Worm (Caenorhabditis elegans): Measurements from ENCODE around the gene mca-1.

ce11 chrIV:9654017-9654416, 19.3 kb upstream of the mca-1 start, which contains the start of gene F58G6.7:
- TF ChIP-seq nhr-77 (tag; optimal IDR thresholded peaks at IDR 0.05), result no peak
- TF ChIP-seq elt-1 (tag; optimal IDR thresholded peaks at IDR 0.05), result no peak
- no peak for TF ChIP-seq alr-1 (tag; optimal IDR thresholded peaks at IDR 0.05)
- TF ChIP-seq unc-39 (tag; optimal IDR thresholded peaks at IDR 0.05), result no peak
- TF ChIP-seq fos-1 (tag; optimal IDR thresholded peaks at IDR 0.05), result no peak
- no peak for TF ChIP-seq nhr-6 (tag; optimal IDR thresholded peaks at IDR 0.05)
- no peak for TF ChIP-seq elt-3 (tag; optimal IDR thresholded peaks at IDR 0.05)
- TF ChIP-seq nhr-11 (tag; optimal IDR thresholded peaks at IDR 0.05), result no peak
- TF ChIP-seq lin-11 (tag; optimal IDR thresholded peaks at IDR 0.05), result no peak
- TF ChIP-seq snpc-4 (tag; optimal IDR thresholded peaks at IDR 0.05), result no peak
- TF ChIP-seq gmeb-1 (tag; optimal IDR thresholded peaks at IDR 0.05), result no peak
- no peak for TF ChIP-seq ztf-4 (tag; optimal IDR thresholded peaks at IDR 0.05)
- no peak for TF ChIP-seq unc-62 (GFP tag; optimal IDR thresholded peaks at IDR 0.05)
